Worm (Caenorhabditis elegans): Measurements from ENCODE around the gene oac-57.
"Not testable (repeated sequence)": the region's sequence is repeated elsewhere in the genome, so short reads cannot be mapped to it uniquely, and the experiment has no call there.

Gene oac-57

DNA sequence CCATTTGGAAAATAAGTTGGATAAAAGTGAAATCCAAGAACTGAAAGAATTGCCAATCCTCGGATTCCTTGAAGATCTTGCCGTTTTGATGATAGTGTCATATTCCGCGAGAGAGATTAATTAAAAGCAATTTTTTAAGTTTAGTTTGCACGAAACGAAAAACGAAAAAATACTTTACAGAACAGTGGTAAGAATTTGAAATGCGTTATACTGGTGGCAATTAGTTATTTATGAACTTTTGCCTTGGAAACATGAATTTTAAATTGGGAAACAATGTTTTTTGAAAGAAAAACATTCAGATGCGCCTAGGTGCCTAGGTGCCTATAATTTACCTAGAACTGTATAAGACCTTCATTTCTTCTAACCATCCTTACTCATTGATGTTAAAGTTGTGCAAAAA lies at the start of gene oac-57:
Gene oac-57 (minus strand): TSS at position 101 of the 400 bp plus-strand sequence.
- no peak for TF ChIP-seq unc-62 (GFP tag; optimal IDR thresholded peaks at IDR 0.05)

DNA sequence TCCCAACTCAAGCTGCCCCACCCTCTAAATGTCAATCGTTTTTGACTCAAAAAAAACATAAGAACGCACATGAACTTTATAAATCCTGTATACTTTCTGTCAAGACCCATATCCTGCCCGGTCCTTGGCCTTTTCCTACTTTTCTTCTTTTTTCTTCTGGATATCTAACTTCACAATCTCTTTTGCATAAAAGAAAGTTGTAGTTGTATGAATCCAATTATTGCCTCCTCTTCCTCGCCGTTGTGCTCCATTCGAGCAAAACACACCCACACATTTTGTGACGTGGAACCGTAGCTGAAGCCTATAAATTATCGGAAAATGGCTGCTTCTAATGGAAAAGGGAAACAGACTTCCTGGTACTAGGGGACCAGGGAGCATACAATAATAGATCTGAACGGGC lies 42.6 kb upstream of the oac-57 start:
- no peak for TF ChIP-seq unc-62 (GFP tag; optimal IDR thresholded peaks at IDR 0.05)

DNA sequence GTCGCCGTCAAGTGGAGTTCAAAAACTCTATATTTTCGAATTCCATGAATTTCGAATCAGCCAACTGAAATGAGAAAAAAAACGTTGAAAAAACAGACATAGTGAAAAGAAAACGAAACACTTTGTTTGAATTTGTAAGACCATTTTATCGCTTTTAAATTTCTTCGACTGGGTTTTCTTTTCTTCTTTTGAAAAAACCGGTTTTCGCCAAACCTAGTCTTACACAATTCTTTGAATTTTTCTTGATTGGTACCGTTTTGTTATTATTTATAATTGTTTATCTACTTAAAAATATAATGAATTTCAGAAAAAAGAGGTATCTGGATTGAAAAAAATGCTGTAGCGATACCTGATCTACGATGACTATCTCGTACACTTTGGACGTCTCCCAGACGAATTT lies 42.0 kb upstream of the oac-57 start, which contains the start of gene best-22:
Gene best-22 (plus strand): TSS at position 301 of the 400 bp plus-strand sequence.
- TF ChIP-seq unc-62 (GFP tag; optimal IDR thresholded peaks at IDR 0.05) = no peak

DNA sequence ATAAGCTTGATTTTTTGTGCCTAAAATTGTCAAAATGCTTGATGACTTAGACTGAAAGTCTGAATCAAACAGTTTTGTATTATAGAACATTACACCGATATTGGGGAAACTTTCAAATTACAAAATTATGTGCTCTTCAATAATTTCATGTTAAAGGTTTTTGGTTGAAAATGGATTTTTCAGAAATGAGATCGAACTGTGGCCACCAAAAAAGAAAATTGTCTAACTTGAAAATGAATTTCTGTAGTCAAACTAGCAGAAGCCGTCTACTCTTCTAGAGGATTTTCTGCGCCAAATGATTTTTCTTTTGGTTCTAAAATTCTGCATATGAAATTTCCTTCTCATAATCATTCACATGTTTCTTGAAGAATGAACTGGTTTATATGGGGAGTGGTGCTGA lies 33.3 kb upstream of the oac-57 start:
- no peak for TF ChIP-seq unc-62 (GFP tag; optimal IDR thresholded peaks at IDR 0.05)

DNA sequence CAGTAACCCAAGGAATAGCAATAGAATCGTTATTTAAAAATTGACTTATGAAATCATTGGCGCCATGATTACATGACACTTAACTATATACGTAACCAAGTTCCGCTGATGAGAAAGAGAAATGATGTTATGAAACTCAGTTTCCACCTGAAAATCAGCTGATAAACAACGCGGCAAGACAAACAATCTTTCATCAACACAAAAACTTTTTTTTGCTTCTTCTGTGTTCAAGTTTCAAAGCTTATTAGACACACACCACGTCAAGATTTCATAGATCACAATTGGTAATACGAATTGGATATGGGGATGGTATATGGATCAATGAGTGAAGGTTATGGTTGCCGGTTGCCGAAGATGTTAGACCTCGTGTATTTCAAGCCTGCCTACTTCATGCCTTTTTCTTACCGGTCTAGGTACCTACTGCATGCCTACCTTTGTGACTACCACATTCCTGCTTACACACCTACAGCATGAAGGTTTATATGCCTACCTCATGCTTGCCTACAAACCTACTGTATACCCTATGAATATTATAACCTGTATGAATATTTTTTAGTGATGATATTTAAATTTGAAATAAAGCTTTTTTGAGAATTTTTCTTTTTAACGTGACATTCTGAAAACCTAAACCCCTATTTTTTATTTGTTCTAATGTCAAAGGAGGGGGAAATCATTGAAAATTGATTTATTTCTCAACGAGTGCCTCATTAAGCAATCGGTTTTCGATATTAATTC lies 29.4 kb upstream of the oac-57 start, which contains the start of the genes F19B6.10 and wht-5:
Gene F19B6.10 (plus strand): TSS at position 301 of the 735 bp plus-strand sequence.
Gene wht-5 (plus strand): TSS at position 685 of the 735 bp plus-strand sequence.
- no peak for TF ChIP-seq unc-62 (GFP tag; optimal IDR thresholded peaks at IDR 0.05)

DNA sequence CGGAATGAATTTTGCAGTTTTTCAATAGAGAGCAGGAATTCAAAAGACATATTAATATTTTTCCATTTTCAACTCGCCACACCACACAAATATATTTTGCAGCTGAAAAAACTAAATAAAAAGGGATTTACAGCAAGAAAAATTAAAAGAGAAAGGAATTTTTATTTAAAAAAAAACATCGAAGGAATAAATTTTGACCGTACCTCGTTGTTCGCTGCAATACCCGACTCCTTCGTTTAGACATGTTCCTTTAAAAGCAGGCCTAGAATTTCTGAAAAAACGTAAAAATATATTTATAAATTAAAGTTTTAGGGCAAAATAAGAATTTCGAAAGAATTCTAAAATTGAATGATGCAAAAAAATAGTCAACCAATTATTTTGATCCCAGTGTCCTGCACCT lies 28.2 kb upstream of the oac-57 start, which contains the start of gene F19B6.1:
Gene F19B6.1 (minus strand): TSS at position 278 of the 400 bp plus-strand sequence.
- TF ChIP-seq unc-62 (GFP tag; optimal IDR thresholded peaks at IDR 0.05) = no peak

DNA sequence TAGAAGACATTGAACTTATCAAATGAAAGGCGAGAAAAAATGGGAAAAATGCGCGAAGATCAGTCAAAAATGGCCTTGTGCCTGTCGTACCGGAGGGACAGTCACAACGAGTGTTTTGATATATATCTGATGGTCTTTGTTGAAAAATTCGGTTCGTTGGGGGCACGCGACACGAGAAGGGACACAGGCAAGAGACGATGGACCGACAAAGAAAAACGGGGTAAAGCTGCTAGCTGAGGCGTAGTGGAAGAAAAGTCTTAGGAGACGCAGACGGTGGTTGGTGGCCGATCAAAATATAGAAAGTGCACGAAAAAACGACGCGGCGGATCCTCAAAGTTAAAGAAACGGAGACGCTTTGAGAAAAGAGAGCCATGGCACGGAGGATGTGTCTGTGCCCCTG lies 27.6 kb upstream of the oac-57 start:
- no peak for TF ChIP-seq unc-62 (GFP tag; optimal IDR thresholded peaks at IDR 0.05)

DNA sequence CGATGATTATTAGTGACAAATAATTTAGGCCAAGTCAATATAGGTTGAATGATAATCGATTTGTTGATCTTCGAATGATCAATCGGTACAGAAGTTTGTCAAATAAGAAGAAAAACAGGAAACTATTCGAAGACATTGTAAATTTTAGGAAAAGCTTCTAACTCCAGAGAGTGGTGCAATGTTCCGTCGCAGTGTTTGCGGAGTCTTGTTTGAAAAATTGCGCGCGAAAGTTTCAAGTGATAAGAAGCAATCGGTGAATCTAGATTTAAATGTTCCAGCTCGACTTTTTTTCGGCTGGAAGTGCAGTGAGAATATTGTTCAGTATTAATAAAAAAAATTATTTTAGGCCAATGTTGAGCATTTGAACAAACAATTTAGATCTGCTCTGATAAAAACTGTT lies 27.1 kb upstream of the oac-57 start:
- no peak for TF ChIP-seq unc-62 (GFP tag; optimal IDR thresholded peaks at IDR 0.05)

DNA sequence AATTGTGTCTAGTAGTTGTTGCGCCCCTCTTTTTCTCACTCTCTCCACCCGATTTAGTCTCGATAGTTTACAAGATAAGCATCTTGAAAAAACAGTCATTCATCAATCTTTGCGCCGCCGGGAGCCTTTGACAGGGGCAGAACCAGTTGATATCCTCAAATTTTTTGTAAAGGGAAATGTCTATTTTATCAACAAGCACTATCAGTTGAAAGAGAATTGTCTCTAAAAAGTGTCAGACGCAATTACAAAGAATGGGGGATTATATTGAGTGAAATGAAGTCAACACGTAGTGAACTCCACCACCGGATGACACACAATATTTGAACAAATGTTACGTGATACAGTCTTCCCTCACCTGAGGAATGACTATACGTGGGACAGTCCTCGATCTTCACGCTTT lies 26.5 kb upstream of the oac-57 start:
- TF ChIP-seq unc-62 (GFP tag; optimal IDR thresholded peaks at IDR 0.05) = no peak

DNA sequence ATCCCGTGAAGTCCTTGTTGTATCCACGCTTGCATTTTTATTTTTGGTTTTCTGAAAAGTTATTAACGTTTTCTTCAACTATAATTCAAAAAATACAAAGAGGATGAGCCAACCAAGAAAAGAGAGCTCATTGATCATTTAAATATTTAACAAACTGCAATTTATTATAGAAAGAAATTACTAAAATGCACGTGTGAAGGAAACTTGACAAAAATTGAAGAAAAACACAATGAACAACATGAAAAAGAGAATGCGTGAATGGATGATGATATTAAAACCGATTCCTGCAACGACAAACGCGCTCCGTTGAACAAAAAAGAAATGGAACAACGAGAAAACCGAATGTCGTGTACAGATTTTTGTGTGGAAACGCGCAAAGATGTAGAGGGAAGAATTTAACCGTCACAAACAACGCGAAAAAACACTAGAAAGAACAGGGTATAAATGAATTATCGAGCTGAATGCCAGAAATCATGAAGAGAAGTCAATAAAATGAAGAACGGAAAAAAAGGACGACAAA lies 23.3 kb upstream of the oac-57 start, which contains the start of gene ufd-1:
Gene ufd-1 (minus strand): TSS at position 51 of the 520 bp plus-strand sequence.
- no peak for TF ChIP-seq unc-62 (GFP tag; optimal IDR thresholded peaks at IDR 0.05)

DNA sequence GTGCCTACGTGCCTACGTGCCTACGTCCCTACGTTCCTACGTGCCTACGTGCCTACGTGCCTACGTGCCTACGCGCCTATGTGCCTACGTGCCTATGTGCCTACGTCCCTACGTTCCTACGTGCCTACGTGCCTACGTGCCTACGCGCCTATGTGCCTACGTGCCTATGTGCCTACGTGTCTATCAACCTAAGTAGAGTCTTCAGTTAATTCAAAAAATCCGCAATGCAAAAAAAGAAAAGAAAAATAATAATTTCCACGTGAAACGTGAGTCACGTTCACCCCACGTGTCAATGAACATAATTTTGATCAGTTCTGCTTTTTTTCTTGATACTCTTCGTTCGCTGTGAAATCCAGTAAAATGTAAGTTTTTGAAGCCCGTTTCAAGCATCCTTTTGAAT lies 19.3 kb upstream of the oac-57 start, which contains the start of gene F19B6.3:
Gene F19B6.3 (plus strand): TSS at position 301 of the 400 bp plus-strand sequence.
- not testable (repeated sequence) for TF ChIP-seq unc-62 (GFP tag; optimal IDR thresholded peaks at IDR 0.05)

DNA sequence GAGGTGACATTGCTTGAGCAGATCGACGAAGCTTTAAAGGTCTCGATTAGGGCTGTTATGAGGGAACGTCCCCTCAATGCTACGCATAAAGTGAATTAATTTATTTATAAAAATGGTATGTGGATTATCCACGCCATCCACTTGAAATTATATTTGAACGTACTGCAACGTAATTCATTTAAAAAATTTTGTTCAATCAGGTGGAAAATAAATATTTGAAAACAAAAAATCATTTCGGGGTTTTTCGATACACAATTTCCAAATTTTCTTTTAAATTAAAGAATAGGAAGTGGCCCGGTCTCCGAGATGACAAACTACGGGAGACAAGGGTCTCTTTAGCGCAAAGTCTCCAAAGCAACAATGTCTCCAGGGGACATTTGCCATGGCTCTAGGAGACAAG lies 4.0 kb upstream of the oac-57 start, which contains the start of gene oac-58:
Gene oac-58 (minus strand): TSS at position 101 of the 400 bp plus-strand sequence.
- no peak for TF ChIP-seq unc-62 (GFP tag; optimal IDR thresholded peaks at IDR 0.05)

DNA sequence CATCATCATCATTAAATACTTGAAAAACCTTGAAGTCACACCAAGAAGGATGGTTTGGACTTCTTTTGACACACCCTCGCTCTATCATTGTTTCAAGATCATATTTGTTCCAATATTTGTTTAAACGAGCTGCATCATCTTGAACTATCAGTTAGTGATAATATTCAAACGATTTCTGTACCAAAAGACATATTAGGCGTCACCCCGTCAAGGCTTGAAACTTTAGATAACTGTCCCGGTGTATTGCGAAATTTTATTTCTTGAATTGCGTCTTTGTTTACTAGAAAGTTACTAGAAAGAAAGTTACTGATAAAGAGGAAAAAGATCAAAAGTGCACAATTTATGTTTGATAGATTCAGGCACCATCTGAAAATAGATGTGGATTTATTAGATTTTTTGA lies 1.7 kb downstream of the oac-57 start:
- TF ChIP-seq unc-62 (GFP tag; optimal IDR thresholded peaks at IDR 0.05) = no peak

DNA sequence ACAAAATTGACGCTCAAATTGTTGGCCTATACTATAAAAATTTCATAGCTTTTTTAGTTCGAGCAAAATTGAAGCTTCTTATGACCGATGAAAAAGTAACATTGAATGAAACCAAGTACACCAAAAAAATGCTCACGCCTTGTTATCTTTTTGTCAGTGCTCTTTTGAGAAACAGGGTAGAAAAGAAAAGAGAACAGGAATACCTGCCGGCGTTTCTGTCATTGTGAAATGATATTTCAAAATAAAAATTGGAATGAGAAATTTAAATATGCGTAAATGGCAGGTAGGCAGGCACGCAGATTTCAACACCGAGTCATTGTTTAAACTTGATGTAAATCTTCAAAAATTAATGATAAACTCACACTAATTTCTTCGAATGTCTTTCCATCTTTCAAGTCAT lies 2.9 kb downstream of the oac-57 start:
- no peak for TF ChIP-seq unc-62 (GFP tag; optimal IDR thresholded peaks at IDR 0.05)

DNA sequence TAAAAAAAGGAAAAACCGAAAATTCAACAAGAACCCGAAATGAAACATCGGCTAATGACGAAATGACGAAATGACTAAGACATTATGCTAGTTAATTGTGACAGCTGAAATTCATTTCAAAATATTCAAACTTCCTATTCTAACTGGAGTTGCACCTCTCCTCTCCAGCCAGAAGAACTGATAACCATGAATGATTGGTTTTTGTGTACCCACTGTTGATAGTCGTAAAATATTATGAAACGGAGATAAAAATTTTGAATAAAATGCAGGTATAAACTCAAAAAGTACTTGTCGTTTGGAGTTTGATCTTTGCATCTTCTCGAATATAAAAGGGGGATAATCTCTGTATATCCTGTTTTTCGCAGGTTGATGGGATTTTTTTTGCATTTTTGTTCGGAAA lies 4.7 kb downstream of the oac-57 start:
- no peak for TF ChIP-seq unc-62 (GFP tag; optimal IDR thresholded peaks at IDR 0.05)

DNA sequence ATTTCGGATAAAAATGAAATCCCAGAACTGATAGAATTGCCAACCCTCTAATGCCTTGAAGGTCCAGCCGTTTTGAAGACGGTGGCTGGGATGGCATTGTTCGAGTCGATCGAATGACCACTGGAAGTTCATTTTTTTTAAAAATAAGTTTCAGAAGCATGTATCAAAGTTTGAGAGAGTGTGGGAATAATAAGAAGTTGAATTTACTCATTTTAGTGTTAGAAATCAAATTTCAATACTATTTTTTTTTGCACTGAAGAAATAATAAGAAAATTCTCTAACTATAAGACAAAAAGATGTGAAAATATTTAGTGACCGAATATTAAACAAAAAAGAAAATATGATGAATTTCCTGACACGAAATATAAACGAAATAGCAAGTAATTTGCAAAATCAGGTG lies 6.5 kb downstream of the oac-57 start, which contains the start of gene oac-59:
Gene oac-59 (minus strand): TSS at position 101 of the 400 bp plus-strand sequence.
- no peak for TF ChIP-seq unc-62 (GFP tag; optimal IDR thresholded peaks at IDR 0.05)

DNA sequence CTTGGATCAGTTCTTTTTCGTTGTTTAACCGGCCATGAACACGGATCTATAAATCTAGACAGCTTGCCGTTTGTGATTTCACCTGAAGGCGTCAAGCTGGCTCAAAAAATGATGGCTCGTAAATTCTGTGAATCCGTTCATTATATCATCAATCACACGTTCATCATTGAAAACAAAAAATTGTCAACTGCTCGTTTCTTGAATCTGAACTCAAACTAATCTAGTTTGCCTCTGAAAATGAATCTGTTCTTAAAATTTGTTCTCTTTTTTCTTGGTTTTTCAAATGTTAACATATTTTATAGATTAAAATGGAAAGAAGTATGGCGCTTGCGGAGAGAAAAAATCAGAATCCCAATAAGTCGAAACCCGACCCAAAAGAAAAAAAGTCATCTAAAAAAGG lies 16.9 kb downstream of the oac-57 start, which contains the start of gene C42C1.8:
Gene C42C1.8 (plus strand): TSS at position 301 of the 400 bp plus-strand sequence.
- no peak for TF ChIP-seq unc-62 (GFP tag; optimal IDR thresholded peaks at IDR 0.05)

All from whole organism, dauer.